Fruit fly (Drosophila melanogaster): ENCODE data around the gene Dtd.

Dtd gene

DNA sequence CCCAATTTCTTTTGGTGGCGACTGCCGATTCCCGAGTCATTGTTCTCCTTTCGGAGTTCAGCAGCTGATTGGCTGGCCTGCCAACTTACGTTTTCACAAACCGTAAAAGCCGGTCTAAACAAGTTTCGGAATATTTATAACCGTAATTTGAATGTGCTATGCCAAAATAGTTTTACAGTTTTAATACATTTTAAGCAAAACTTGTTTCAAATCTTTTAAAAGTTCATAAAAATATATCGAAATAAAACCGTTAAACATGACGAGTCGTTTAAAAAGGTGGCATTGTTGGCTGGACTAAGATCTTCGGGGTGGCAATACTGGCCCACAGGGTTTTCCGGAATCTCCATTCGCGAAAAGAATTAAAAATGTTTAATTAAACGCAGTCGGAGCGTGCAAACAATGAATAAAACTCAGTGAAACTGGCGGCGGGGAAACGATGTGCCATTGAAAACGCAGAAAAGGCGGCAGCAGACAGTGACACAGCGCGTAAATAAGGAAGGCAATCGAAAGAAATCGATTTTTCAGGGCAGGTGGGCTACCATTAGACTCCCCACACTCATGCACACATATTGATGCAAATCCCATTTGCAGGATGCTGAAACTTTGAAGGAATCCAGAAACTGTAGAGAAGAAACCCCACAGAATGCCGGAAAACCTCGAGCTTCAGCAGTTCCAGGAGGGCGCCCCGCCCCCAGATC lies 5.8 kb downstream of the Dtd start, which contains the start of the genes Exd2 and CG5281 (continued):
- TF ChIP-seq CG15073 (GFP tag; optimal IDR thresholded peaks at IDR 0.05) (no peak), Dek (tag; optimal IDR thresholded peaks at IDR 0.05) (no peak), otp (GFP tag; IDR thresholded peaks at IDR 0.05) (0 out of 3 replicates have a peak, but pooled peaks have one; percentile 7), CG2678 (tag; optimal IDR thresholded peaks at IDR 0.05) (no peak), wor (GFP tag; IDR thresholded peaks at IDR 0.05) (no peak), CG11504 (tag; optimal IDR thresholded peaks at IDR 0.05) (no peak), sim (GFP tag; IDR thresholded peaks at IDR 0.05) (no peak), Rfx (GFP tag; IDR thresholded peaks at IDR 0.05) (peak; percentile 43; the same call in 1 of the 2 replicates), CG18764 (GFP tag; optimal IDR thresholded peaks at IDR 0.05) (peak; percentile 41), CG14014 (GFP tag; IDR thresholded peaks at IDR 0.05) (no peak), CoRest (tag; optimal IDR thresholded peaks at IDR 0.05) (peak; percentile 90), CG6791 (GFP tag; IDR thresholded peaks at IDR 0.05; ENCODE audit: partially characterized antibody) (no peak), toy (GFP tag; IDR thresholded peaks at IDR 0.05) (no peak), CG6683 (GFP tag; optimal IDR thresholded peaks at IDR 0.05) (no peak), Myb (GFP tag; optimal IDR thresholded peaks at IDR 0.05) (peak; percentile 95), trem (tag; optimal IDR thresholded peaks at IDR 0.05) (peak; percentile 99), CG3838 (GFP tag; optimal IDR thresholded peaks at IDR 0.05) (peak; percentile 5), CTCF (GFP tag; optimal IDR thresholded peaks at IDR 0.05) (peak; percentile 13), Sox100B (GFP tag; optimal IDR thresholded peaks at IDR 0.05) (no peak), amos (GFP tag; IDR thresholded peaks at IDR 0.05; ENCODE audit: partially characterized antibody) (peak; percentile 34; the same call in 1 of the 2 replicates), wdn (GFP tag; IDR thresholded peaks at IDR 0.05) (no peak), CG10462 (GFP tag; optimal IDR thresholded peaks at IDR 0.05) (peak; percentile 77), stwl (tag; optimal IDR thresholded peaks at IDR 0.05) (peak; percentile 77), z (GFP tag; IDR thresholded peaks at IDR 0.05) (no peak), Ravus (GFP tag; IDR thresholded peaks at IDR 0.05) (no peak), Nf-YB (GFP tag; optimal IDR thresholded peaks at IDR 0.05) (no peak), CG30403 (GFP tag; optimal IDR thresholded peaks at IDR 0.05) (peak; percentile 68), CG31388 (GFP tag; optimal IDR thresholded peaks at IDR 0.05) (no peak), hbn (GFP tag; IDR thresholded peaks at IDR 0.05; ENCODE audit: partially characterized antibody) (no peak), Dip2 (GFP tag; IDR thresholded peaks at IDR 0.05) (no peak), CG5953 (GFP tag; IDR thresholded peaks at IDR 0.05) (no peak), CG34422 (GFP tag; IDR thresholded peaks at IDR 0.05) (peak; percentile 55; the same call in 1 of the 3 replicates), jigr1 (GFP tag; IDR thresholded peaks at IDR 0.05) (no peak), bbx (GFP tag; IDR thresholded peaks at IDR 0.05; ENCODE audit: partially characterized antibody) (no peak), CG10209 (GFP tag; optimal IDR thresholded peaks at IDR 0.05) (peak; percentile 42), CG18476 (GFP tag; optimal IDR thresholded peaks at IDR 0.05) (peak; percentile 41), nau (GFP tag; optimal IDR thresholded peaks at IDR 0.05) (no peak), Ada2b (GFP tag; IDR thresholded peaks at IDR 0.05) (0 out of 2 replicates have a peak, but pooled peaks have one; percentile 5), Hmr (GFP tag; optimal IDR thresholded peaks at IDR 0.05) (peak; percentile 68), Gsc (GFP tag; IDR thresholded peaks at IDR 0.05) (no peak), CG17829 (tag; optimal IDR thresholded peaks at IDR 0.05) (peak; percentile 44), CG3726 (GFP tag; IDR thresholded peaks at IDR 0.05) (no peak), sr (GFP tag; IDR thresholded peaks at IDR 0.05) (no peak), CG32772 (GFP tag; IDR thresholded peaks at IDR 0.05) (no peak; the same call in 1 of the 2 replicates), CG9215 (GFP tag; IDR thresholded peaks at IDR 0.05) (no peak), HmgZ (tag; optimal IDR thresholded peaks at IDR 0.05) (peak; percentile 51), ci (GFP tag; IDR thresholded peaks at IDR 0.05) (peak; percentile 77; the same call in 2 of the 3 replicates), fd64A (GFP tag; optimal IDR thresholded peaks at IDR 0.05) (no peak), CG7839 (tag; optimal IDR thresholded peaks at IDR 0.05) (peak; percentile 43), Elba2 (GFP tag; optimal IDR thresholded peaks at IDR 0.05) (peak; percentile 20), pros (GFP tag; optimal IDR thresholded peaks at IDR 0.05) (no peak)

Data from whole organism, embryonic.